Fruit fly (Drosophila melanogaster): ENCODE results near the gene kug.

kug gene

dm6 chr3L:20006269-20007265, 1.5 kb downstream of the kug start (continued):
- no peak for TF ChIP-seq Oaz (GFP tag; IDR thresholded peaks at IDR 0.05)
- TF ChIP-seq tna (GFP tag; IDR thresholded peaks at IDR 0.05; ENCODE audit: partially characterized antibody): peak; percentile 100
- no peak for TF ChIP-seq CG8765 (GFP tag; IDR thresholded peaks at IDR 0.05)
- no peak for TF ChIP-seq Hsf (GFP tag; optimal IDR thresholded peaks at IDR 0.05)
- TF ChIP-seq CG2129 (GFP tag; IDR thresholded peaks at IDR 0.05; ENCODE audit: partially characterized antibody): peak; percentile 76
- TF ChIP-seq tll (GFP tag; optimal IDR thresholded peaks at IDR 0.05): peak in 1 of 2 experiments; percentile 72
- no peak for TF ChIP-seq ro (GFP tag; IDR thresholded peaks at IDR 0.05)
- no peak for TF ChIP-seq CG7556 (GFP tag; optimal IDR thresholded peaks at IDR 0.05)
- TF ChIP-seq Tbp (GFP tag; optimal IDR thresholded peaks at IDR 0.05): no peak
- no peak for TF ChIP-seq danr (GFP tag; IDR thresholded peaks at IDR 0.05)
- no peak for TF ChIP-seq slp2 (GFP tag; optimal IDR thresholded peaks at IDR 0.05)
- no peak for TF ChIP-seq CoRest (tag; optimal IDR thresholded peaks at IDR 0.05)
- TF ChIP-seq CG42726 (GFP tag; IDR thresholded peaks at IDR 0.05; ENCODE audit: partially characterized antibody): peak; percentile 61; the same call in 1 of the 2 replicates
- TF ChIP-seq HmgZ (tag; optimal IDR thresholded peaks at IDR 0.05): no peak
- no peak for TF ChIP-seq sug (tag; optimal IDR thresholded peaks at IDR 0.05)
- TF ChIP-seq CG1792 (GFP tag; optimal IDR thresholded peaks at IDR 0.05): no peak
- TF ChIP-seq Drgx (GFP tag; IDR thresholded peaks at IDR 0.05): no peak
- TF ChIP-seq CG10267 (tag; optimal IDR thresholded peaks at IDR 0.05): peak; percentile 10
- no peak for TF ChIP-seq exex (tag; optimal IDR thresholded peaks at IDR 0.05)
- TF ChIP-seq CG18619 (GFP tag; optimal IDR thresholded peaks at IDR 0.05): no peak
- no peak for TF ChIP-seq CG2712 (tag; optimal IDR thresholded peaks at IDR 0.05)
- peak; percentile 99 for TF ChIP-seq bbx (GFP tag; IDR thresholded peaks at IDR 0.05; ENCODE audit: partially characterized antibody)
- no peak for TF ChIP-seq Xrp1 (GFP tag; IDR thresholded peaks at IDR 0.05)
- no peak for TF ChIP-seq so (GFP tag; IDR thresholded peaks at IDR 0.05)
- TF ChIP-seq Kr (GFP tag; optimal IDR thresholded peaks at IDR 0.05): no peak
- TF ChIP-seq CG11504 (tag; optimal IDR thresholded peaks at IDR 0.05): no peak
- no peak for TF ChIP-seq ase (GFP tag; IDR thresholded peaks at IDR 0.05)
- TF ChIP-seq Ssrp (tag; optimal IDR thresholded peaks at IDR 0.05): no peak
- TF ChIP-seq wek (GFP tag; optimal IDR thresholded peaks at IDR 0.05): peak; percentile 35
- peak; percentile 98 for TF ChIP-seq CG11560 (tag; IDR thresholded peaks at IDR 0.05)
- peak; percentile 36 for TF ChIP-seq CG17568 (GFP tag; optimal IDR thresholded peaks at IDR 0.05)
- no peak for TF ChIP-seq CG4730 (GFP tag; IDR thresholded peaks at IDR 0.05)
- TF ChIP-seq MBD-R2 (GFP tag; IDR thresholded peaks at IDR 0.05): no peak
- no peak for TF ChIP-seq phol (tag; optimal IDR thresholded peaks at IDR 0.05)
- no peak for TF ChIP-seq Meics (GFP tag; optimal IDR thresholded peaks at IDR 0.05)
- TF ChIP-seq CG12155 (GFP tag; optimal IDR thresholded peaks at IDR 0.05): no peak
- TF ChIP-seq shn (GFP tag; optimal IDR thresholded peaks at IDR 0.05): no peak
- no peak for TF ChIP-seq zfh2 (GFP tag; optimal IDR thresholded peaks at IDR 0.05)
- TF ChIP-seq Opbp (GFP tag; IDR thresholded peaks at IDR 0.05; ENCODE audit: partially characterized antibody): peak; percentile 98; the same call in 2 of the 3 replicates
- TF ChIP-seq CG1024 (GFP tag; IDR thresholded peaks at IDR 0.05): no peak
- TF ChIP-seq CG18262 (tag; optimal IDR thresholded peaks at IDR 0.05): no peak
- no peak for TF ChIP-seq run (tag; optimal IDR thresholded peaks at IDR 0.05)
- peak; percentile 100 for TF ChIP-seq nerfin-2 (GFP tag; IDR thresholded peaks at IDR 0.05; ENCODE audit: partially characterized antibody)
- no peak for TF ChIP-seq ind (GFP tag; optimal IDR thresholded peaks at IDR 0.05)
- TF ChIP-seq CG3726 (GFP tag; IDR thresholded peaks at IDR 0.05): no peak
- peak; percentile 41 for TF ChIP-seq Ets97D (GFP tag; optimal IDR thresholded peaks at IDR 0.05)
- TF ChIP-seq Spps (tag; optimal IDR thresholded peaks at IDR 0.05): no peak
- TF ChIP-seq bigmax (GFP tag; optimal IDR thresholded peaks at IDR 0.05): no peak
- no peak for TF ChIP-seq otp (GFP tag; IDR thresholded peaks at IDR 0.05)

Data from whole organism, embryonic.